Fruit fly (Drosophila melanogaster) Kc167 (cell line): ENCODE results near the gene RpS2.

Experiments used
- Myc ChIP-seq: fragments of >200 bp; optimal IDR thresholded peaks from 2 replicates; lab custom pipeline; 2017; ENCODE audit warnings: missing external identifiers
- Sin3A ChIP-seq: fragments of >200 bp; optimal IDR thresholded peaks from 2 replicates; lab custom pipeline; 2018; ENCODE audit warnings: missing external identifiers
- h ChIP-seq: fragments of >200 bp; optimal IDR thresholded peaks from 3 replicates; lab custom pipeline; 2018; ENCODE audit warnings: missing external identifiers
- insv ChIP-seq: fragments of >200 bp; optimal IDR thresholded peaks from 3 replicates; lab custom pipeline; 2018; ENCODE audit warnings: missing external identifiers
- ttk ChIP-seq: sonication (Bioruptor generic); optimal IDR thresholded peaks from 2 replicates; lab custom pipeline; 2017; ENCODE audit warnings: missing external identifiers

dm6 chr2L:9894871-9895364 is 2.4 kb downstream of the RpS2 start, which contains the start of gene Bka:
- TF ChIP-seq Sin3A (lab: Kevin White, UChicago) (no peak), insv (no peak), ttk (lab: Kevin White, UChicago) (no peak), Myc (lab: Kevin White, UChicago) (no peak), h (lab: Kevin White, UChicago) (no peak)
